Worm (Caenorhabditis elegans): Measurements from ENCODE around the gene C07B5.8.

DNA sequence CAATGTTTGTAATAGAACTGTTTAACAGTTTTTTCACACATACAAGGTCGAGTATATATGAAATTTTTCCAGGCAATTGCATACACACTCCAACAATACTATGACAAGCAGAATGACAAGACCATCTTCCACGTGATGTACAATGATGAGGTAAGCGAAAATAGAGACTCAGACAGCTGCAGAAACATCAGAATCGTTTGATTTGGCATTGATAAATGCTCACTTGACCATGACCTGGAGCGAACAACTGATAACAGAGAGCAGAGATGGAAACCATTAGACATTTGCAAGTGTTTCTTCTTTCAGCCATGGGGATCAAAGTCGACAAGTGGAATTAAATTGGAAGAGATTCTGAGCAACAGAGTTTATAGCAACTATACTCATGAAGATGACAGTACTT is 3.9 kb upstream of the C07B5.8 start:
- TF ChIP-seq ama-1 (optimal IDR thresholded peaks at IDR 0.05) (no peak), ceh-13 (GFP tag; optimal IDR thresholded peaks at IDR 0.05) (no peak), pes-1 (GFP tag; IDR thresholded peaks at IDR 0.05) (no peak), sea-1 (GFP tag; conservative IDR thresholded peaks at IDR 0.05) (no peak), ets-7 (tag; optimal IDR thresholded peaks at IDR 0.05) (no peak), F13C5.2 (tag; optimal IDR thresholded peaks at IDR 0.05) (no peak), B0310.2 (tag; optimal IDR thresholded peaks at IDR 0.05) (no peak)

Measured in whole organism, early embryonic.